Worm (Caenorhabditis elegans) whole organism, L1 larva: ENCODE results near the gene D1086.17.

Experiments
- C04F5.9 ChIP-seq: sonication (generic microtip); optimal IDR thresholded peaks from 2 replicates; lab custom pipeline; 2016; ENCODE audit warnings: missing genetic modification characterization, missing compliant biosample characterization
- C16A3.4 ChIP-seq: fragments of 150-350 bp; optimal IDR thresholded peaks from 2 replicates; lab custom pipeline; 2014; ENCODE audit warnings: missing biosample characterization, missing genetic modification characterization
- Y116A8C.19 ChIP-seq: sonication (generic microtip); optimal IDR thresholded peaks from 2 replicates; lab custom pipeline; 2016; ENCODE audit warnings: missing compliant biosample characterization, missing genetic modification characterization, borderline replicate concordance
- aha-1 ChIP-seq: fragments of 150-350 bp; optimal IDR thresholded peaks from 2 replicates; lab custom pipeline; 2014; ENCODE audit warnings: missing biosample characterization, missing genetic modification characterization
- alr-1 ChIP-seq: fragments of 200-800 bp; sonication (Bioruptor generic); optimal IDR thresholded peaks from 2 replicates; lab custom pipeline; 2018; ENCODE audit warnings: borderline replicate concordance, mild to moderate bottlenecking, missing genetic modification characterization, missing compliant biosample characterization
- aly-2 ChIP-seq: fragments of 150-350 bp; optimal IDR thresholded peaks from 2 replicates; lab custom pipeline; 2014; ENCODE audit warnings: missing biosample characterization, missing genetic modification characterization
- ceh-8 ChIP-seq: fragments of 200-800 bp; sonication (Bioruptor generic); optimal IDR thresholded peaks from 2 replicates; lab custom pipeline; 2018; ENCODE audit warnings: mild to moderate bottlenecking, missing genetic modification characterization, moderate library complexity, missing compliant biosample characterization
- ceh-88 ChIP-seq: fragments of 200-800 bp; sonication (Bioruptor generic); IDR thresholded peaks from 2 replicates; pipeline ENCODE4 v1.3.6; 2022; ENCODE audit warnings: missing genetic modification characterization, missing compliant biosample characterization
- efl-1 ChIP-seq, 4 experiments: fragments of 150-350 bp; optimal IDR thresholded peaks in 3 of 4; peaks in 1 of 4; 1 replicate in 1 of 4; 2 replicates in 3 of 4; lab custom pipeline; 2014; ENCODE audit warnings: missing biosample characterization in 2 of 4, missing genetic modification characterization in 2 of 4, missing genetic modification reagents in 2 of 4
- elt-2 ChIP-seq: sonication (generic microtip); optimal IDR thresholded peaks from 2 replicates; lab custom pipeline; 2016; ENCODE audit warnings: missing genetic modification characterization, mild to moderate bottlenecking, inconsistent platforms, missing compliant biosample characterization, missing genetic modification reagents
- elt-3 ChIP-seq, 6 experiments: fragments of 150-350 bp in 1 of 6; sonication (generic microtip); optimal IDR thresholded peaks; 2 replicates each; lab custom pipeline; 2017 to 2018; ENCODE audit warnings: missing biosample characterization in 6 of 6, missing genetic modification characterization in 6 of 6, inconsistent platforms in 1 of 6
- fkh-8 ChIP-seq: sonication (generic microtip); optimal IDR thresholded peaks from 2 replicates; lab custom pipeline; 2016; ENCODE audit warnings: mild to moderate bottlenecking, missing genetic modification characterization, missing compliant biosample characterization
- fos-1 ChIP-seq: fragments of 150-350 bp; optimal IDR thresholded peaks from 2 replicates; lab custom pipeline; 2014; ENCODE audit warnings: missing biosample characterization, missing genetic modification characterization
- isw-1 ChIP-seq: fragments of 200-800 bp; sonication (Bioruptor generic); IDR thresholded peaks from 2 replicates; pipeline ENCODE4 v1.3.6; 2022; ENCODE audit warnings: missing genetic modification characterization, missing compliant biosample characterization
- lin-13 ChIP-seq: fragments of 150-350 bp; optimal IDR thresholded peaks from 2 replicates; lab custom pipeline; 2014; ENCODE audit warnings: missing biosample characterization, missing genetic modification reagents, missing genetic modification characterization
- lin-14 ChIP-seq: fragments of 200-800 bp; sonication (Bioruptor generic); optimal IDR thresholded peaks from 2 replicates; lab custom pipeline; 2018; ENCODE audit warnings: mild to moderate bottlenecking, missing genetic modification characterization, moderate library complexity, missing compliant biosample characterization
- lin-39 ChIP-seq: fragments of 150-350 bp; optimal IDR thresholded peaks from 2 replicates; lab custom pipeline; 2014; ENCODE audit warnings: missing biosample characterization, missing genetic modification reagents, missing genetic modification characterization
- lsy-2 ChIP-seq, 2 experiments: fragments of 150-350 bp; optimal IDR thresholded peaks; 2 replicates each; lab custom pipeline; 2014; ENCODE audit warnings: missing biosample characterization in 2 of 2, missing genetic modification characterization in 2 of 2
- mdl-1 ChIP-seq, 2 experiments: fragments of 150-350 bp; optimal IDR thresholded peaks; 2 replicates each; lab custom pipeline; 2014 to 2017; ENCODE audit warnings: missing biosample characterization in 2 of 2, missing genetic modification characterization in 2 of 2, inconsistent platforms in 1 of 2
- mef-2 ChIP-seq: fragments of 150-350 bp; optimal IDR thresholded peaks from 2 replicates; lab custom pipeline; 2014; ENCODE audit warnings: missing biosample characterization, missing genetic modification characterization
- mep-1 ChIP-seq: fragments of 150-350 bp; optimal IDR thresholded peaks from 2 replicates; lab custom pipeline; 2014; ENCODE audit warnings: missing biosample characterization, missing genetic modification characterization
- nhr-11 ChIP-seq: fragments of 150-350 bp; optimal IDR thresholded peaks from 2 replicates; lab custom pipeline; 2014; ENCODE audit warnings: missing biosample characterization, missing genetic modification characterization
- nhr-20 ChIP-seq: sonication (generic microtip); optimal IDR thresholded peaks from 2 replicates; lab custom pipeline; 2016; ENCODE audit warnings: mild to moderate bottlenecking, missing genetic modification characterization, missing compliant biosample characterization
- nhr-28 ChIP-seq: fragments of 150-350 bp; optimal IDR thresholded peaks from 2 replicates; lab custom pipeline; 2014; ENCODE audit warnings: missing biosample characterization, missing genetic modification characterization
- nhr-47 ChIP-seq: sonication (generic microtip); optimal IDR thresholded peaks from 2 replicates; lab custom pipeline; 2016; ENCODE audit warnings: mild to moderate bottlenecking, missing genetic modification characterization, moderate library complexity, missing compliant biosample characterization
- nhr-71 ChIP-seq: sonication (generic microtip); optimal IDR thresholded peaks from 2 replicates; lab custom pipeline; 2016; ENCODE audit warnings: mild to moderate bottlenecking, missing genetic modification characterization, moderate library complexity, missing compliant biosample characterization
- nhr-77 ChIP-seq: fragments of 150-350 bp; optimal IDR thresholded peaks from 2 replicates; lab custom pipeline; 2014; ENCODE audit warnings: missing biosample characterization, missing genetic modification characterization
- nhr-84 ChIP-seq: sonication (generic microtip); optimal IDR thresholded peaks from 2 replicates; lab custom pipeline; 2017; ENCODE audit warnings: missing biosample characterization, missing genetic modification characterization
- nhr-85 ChIP-seq: sonication (generic microtip); peaks from one replicate; lab custom pipeline; 2016; ENCODE audit warnings: missing genetic modification characterization, inconsistent platforms, missing compliant biosample characterization
- pqm-1 ChIP-seq: sonication (generic microtip); optimal IDR thresholded peaks from 3 replicates; lab custom pipeline; 2017; ENCODE audit warnings: missing biosample characterization, missing genetic modification characterization
- rnt-1 ChIP-seq: sonication (generic microtip); optimal IDR thresholded peaks from 2 replicates; lab custom pipeline; 2016; ENCODE audit warnings: mild to moderate bottlenecking, missing genetic modification characterization, moderate library complexity, missing compliant biosample characterization
- skn-1 ChIP-seq: fragments of 150-350 bp; optimal IDR thresholded peaks from 2 replicates; lab custom pipeline; 2014; ENCODE audit warnings: missing biosample characterization, missing genetic modification characterization
- sox-4 ChIP-seq: sonication (generic microtip); optimal IDR thresholded peaks from 2 replicates; lab custom pipeline; 2016; ENCODE audit warnings: missing genetic modification characterization, missing compliant biosample characterization
- sptf-1 ChIP-seq: fragments of 150-350 bp; optimal IDR thresholded peaks from 2 replicates; lab custom pipeline; 2014; ENCODE audit warnings: missing biosample characterization, missing genetic modification characterization
- swsn-7 ChIP-seq: sonication (generic microtip); optimal IDR thresholded peaks from 2 replicates; lab custom pipeline; 2016; ENCODE audit warnings: missing genetic modification characterization, missing compliant biosample characterization
- unc-130 ChIP-seq: fragments of 150-350 bp; optimal IDR thresholded peaks from 2 replicates; lab custom pipeline; 2017; ENCODE audit warnings: missing biosample characterization, missing genetic modification characterization, inconsistent platforms
- xbp-1 ChIP-seq: sonication (generic microtip); optimal IDR thresholded peaks from 2 replicates; lab custom pipeline; 2016; ENCODE audit warnings: missing genetic modification characterization, missing compliant biosample characterization
- zip-4 ChIP-seq: fragments of 200-800 bp; sonication (Bioruptor generic); optimal IDR thresholded peaks from 2 replicates; lab custom pipeline; 2018; ENCODE audit warnings: mild to moderate bottlenecking, missing genetic modification characterization, moderate library complexity, missing compliant biosample characterization
- ztf-11 ChIP-seq, 2 experiments: sonication (generic microtip); optimal IDR thresholded peaks; 2 replicates each; lab custom pipeline; 2016 to 2017; ENCODE audit warnings: missing genetic modification characterization in 2 of 2, missing biosample characterization in 1 of 2, missing compliant biosample characterization in 1 of 2

D1086.17 gene

DNA sequence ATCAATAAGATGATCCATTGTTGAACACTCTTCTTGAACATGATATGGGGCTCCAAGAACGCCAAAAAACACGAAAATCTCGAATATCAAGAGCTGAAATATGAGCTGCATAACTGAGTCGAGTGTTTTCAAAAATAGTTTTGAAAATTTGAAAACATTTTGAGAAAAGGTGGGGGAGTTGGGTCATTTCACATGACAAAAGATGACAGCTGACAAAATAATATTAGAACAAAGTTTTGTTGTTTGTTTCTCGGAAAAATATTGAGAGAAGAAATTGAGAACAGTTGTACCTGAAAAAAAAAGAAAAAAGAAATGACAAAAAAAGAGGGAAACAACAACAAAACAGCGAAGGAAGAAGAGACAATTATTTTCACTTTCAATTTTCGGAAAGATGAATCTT lies 30.9 kb downstream of the D1086.17 start, which contains the start of the genes D1086.2 and D1086.1 (continued):
- TF ChIP-seq sptf-1 (tag; lab: Kevin White, UChicago) (no peak), mep-1 (no peak), mef-2 (tag; lab: Kevin White, UChicago) (no peak), alr-1 (tag; lab: Kevin White, UChicago) (no peak), ztf-11 (tag; optimal IDR thresholded peaks at IDR 0.05; lab: Kevin White, UChicago) (no peak), lin-39 (tag; lab: Kevin White, UChicago) (peak; percentile 16), efl-1 (optimal IDR thresholded peaks at IDR 0.05; lab: Kevin White, UChicago) (no peak), efl-1 (GFP tag; optimal IDR thresholded peaks at IDR 0.05 in 1 of 2; lab: Kevin White, UChicago) (no peak), rnt-1 (tag; lab: Kevin White, UChicago) (peak; percentile 21), ceh-88 (GFP tag; lab: Robert Waterston, UW) (no peak), aly-2 (tag; lab: Kevin White, UChicago) (no peak), nhr-84 (no peak), nhr-20 (peak; percentile 30), sox-4 (tag; lab: Kevin White, UChicago) (no peak), lin-14 (GFP tag; lab: Kevin White, UChicago) (peak; percentile 73), C04F5.9 (tag; lab: Kevin White, UChicago) (no peak), nhr-71 (peak; percentile 60), isw-1 (GFP tag; lab: Robert Waterston, UW) (no peak), lsy-2 (tag; optimal IDR thresholded peaks at IDR 0.05; lab: Kevin White, UChicago) (peak in 1 of 2 experiments; percentile 2), elt-2 (tag; lab: Kevin White, UChicago) (no peak), nhr-85 (tag; lab: Kevin White, UChicago) (no peak), swsn-7 (tag; lab: Kevin White, UChicago) (no peak), lin-13 (no peak), fkh-8 (tag; lab: Kevin White, UChicago) (no peak), C16A3.4 (no peak), unc-130 (tag; lab: Kevin White, UChicago) (no peak), nhr-28 (tag; lab: Kevin White, UChicago) (no peak), fos-1 (tag; lab: Kevin White, UChicago) (no peak), xbp-1 (tag; lab: Kevin White, UChicago) (no peak), skn-1 (tag; lab: Kevin White, UChicago) (no peak), nhr-11 (tag; lab: Kevin White, UChicago) (no peak), nhr-47 (tag; lab: Kevin White, UChicago) (no peak)

DNA sequence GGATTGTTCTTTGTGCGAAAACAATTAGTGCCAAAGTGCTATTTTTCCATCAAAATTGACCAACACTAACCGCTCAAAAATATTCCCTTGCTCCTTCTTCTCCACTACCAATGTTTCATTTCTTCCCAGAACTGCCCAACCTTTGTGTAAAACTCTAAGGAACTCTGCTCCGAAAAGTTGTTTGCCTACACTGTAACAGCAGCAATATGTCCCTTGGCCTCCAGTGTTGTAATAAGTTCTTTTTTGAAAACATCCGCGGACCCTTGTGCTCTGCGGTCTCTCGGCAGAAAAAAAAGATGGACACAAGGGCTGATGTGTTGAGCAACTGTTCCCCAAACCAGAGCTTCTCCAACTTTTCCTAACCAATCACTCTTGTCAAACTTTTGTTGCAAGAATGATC lies 33.2 kb downstream of the D1086.17 start, which contains the start of gene D1086.12:
Gene D1086.12 (plus strand): TSS at position 301 of the 400 bp plus-strand sequence.
- peak; percentile 48 for TF ChIP-seq lin-14 (GFP tag; lab: Kevin White, UChicago)
- no peak for TF ChIP-seq Y116A8C.19
- TF ChIP-seq rnt-1 (tag; lab: Kevin White, UChicago) = peak; percentile 25
- no peak for TF ChIP-seq elt-2 (tag; lab: Kevin White, UChicago)
- no peak for TF ChIP-seq sox-4 (tag; lab: Kevin White, UChicago)

ce11 chrV:14103970-14104369 lies 36.3 kb downstream of the D1086.17 start, which contains the start of gene D1086.9:
TSS of gene D1086.9 (plus strand) at chrV:14104270.
- TF ChIP-seq aha-1 (tag; lab: Kevin White, UChicago) = no peak
- no peak for TF ChIP-seq nhr-77 (tag; lab: Kevin White, UChicago)
- no peak for TF ChIP-seq zip-4 (GFP tag; lab: Kevin White, UChicago)
- TF ChIP-seq ztf-11 (tag; optimal IDR thresholded peaks at IDR 0.05; lab: Kevin White, UChicago) = no peak
- TF ChIP-seq mdl-1 (tag; optimal IDR thresholded peaks at IDR 0.05; lab: Kevin White, UChicago) = no peak
- TF ChIP-seq elt-3 (tag; optimal IDR thresholded peaks at IDR 0.05; lab: Kevin White, UChicago) = no peak
- no peak for TF ChIP-seq pqm-1 (tag; lab: Kevin White, UChicago)
- no peak for TF ChIP-seq nhr-20
- no peak for TF ChIP-seq ceh-8
